Fruit fly (Drosophila melanogaster) whole organism, adult: ENCODE results near the gene Lcp65Ae.
"Not testable (repeated sequence)": the region's sequence is repeated elsewhere in the genome, so short reads cannot be mapped to it uniquely, and the experiment has no call there.

Experiments
- CG11617 ChIP-seq: fragments of 200-800 bp; sonication (Bioruptor generic); optimal IDR thresholded peaks from 2 replicates; lab custom pipeline; 2017; ENCODE audit warnings: mild to moderate bottlenecking, missing biosample characterization, missing genetic modification reagents, missing genetic modification characterization
- CG12768 ChIP-seq: fragments of 200-800 bp; sonication (Bioruptor generic); optimal IDR thresholded peaks from 2 replicates; lab custom pipeline; 2017; ENCODE audit warnings: missing biosample characterization, missing genetic modification characterization, mild to moderate bottlenecking, moderate library complexity, missing genetic modification reagents
- CG14711 ChIP-seq: fragments of 200-800 bp; sonication (Bioruptor generic); optimal IDR thresholded peaks from 2 replicates; lab custom pipeline; 2018; ENCODE audit warnings: missing biosample characterization, mild to moderate bottlenecking, missing genetic modification characterization, moderate library complexity
- CG1620 ChIP-seq: fragments of 200-800 bp; sonication (Bioruptor generic); optimal IDR thresholded peaks from 2 replicates; lab custom pipeline; 2016; ENCODE audit warnings: missing biosample characterization, missing genetic modification characterization
- CG33017 ChIP-seq: fragments of 200-800 bp; sonication (Bioruptor generic); optimal IDR thresholded peaks from 2 replicates; lab custom pipeline; 2018; ENCODE audit warnings: missing biosample characterization, mild to moderate bottlenecking, missing genetic modification characterization, moderate library complexity
- CG5204 ChIP-seq: fragments of 200-800 bp; sonication (Bioruptor generic); optimal IDR thresholded peaks from 2 replicates; lab custom pipeline; 2016; ENCODE audit warnings: missing biosample characterization, missing genetic modification characterization
- CG7045 ChIP-seq: fragments of 200-800 bp; sonication (Bioruptor generic); optimal IDR thresholded peaks from 2 replicates; lab custom pipeline; 2017; ENCODE audit warnings: missing biosample characterization, mild to moderate bottlenecking, missing genetic modification characterization
- CG7101 ChIP-seq: fragments of 200-800 bp; sonication (Bioruptor generic); optimal IDR thresholded peaks from 2 replicates; lab custom pipeline; 2018; ENCODE audit warnings: missing biosample characterization, mild to moderate bottlenecking, missing genetic modification characterization, moderate library complexity
- Clk ChIP-seq: fragments of 200-800 bp; sonication (Bioruptor generic); optimal IDR thresholded peaks from 2 replicates; lab custom pipeline; 2017; ENCODE audit warnings: missing biosample characterization, missing genetic modification characterization
- Crg-1 ChIP-seq: fragments of 200-800 bp; sonication (Bioruptor generic); optimal IDR thresholded peaks from 2 replicates; lab custom pipeline; 2016; ENCODE audit warnings: missing biosample characterization, missing genetic modification characterization
- Hr96 ChIP-seq: fragments of 200-800 bp; sonication (Bioruptor generic); optimal IDR thresholded peaks from 2 replicates; lab custom pipeline; 2016; ENCODE audit warnings: missing biosample characterization, missing genetic modification characterization
- Mnt ChIP-seq: fragments of 200-800 bp; sonication (Bioruptor generic); optimal IDR thresholded peaks from 2 replicates; lab custom pipeline; 2016; ENCODE audit warnings: missing biosample characterization, mild to moderate bottlenecking, missing genetic modification characterization
- bab1 ChIP-seq: fragments of 200-800 bp; sonication (Bioruptor generic); optimal IDR thresholded peaks from 3 replicates; lab custom pipeline; 2019; ENCODE audit warnings: missing biosample characterization, mild to moderate bottlenecking, missing genetic modification characterization, moderate library complexity
- cic ChIP-seq: fragments of 200-800 bp; sonication (Bioruptor generic); optimal IDR thresholded peaks from 2 replicates; lab custom pipeline; 2017; ENCODE audit warnings: missing biosample characterization, mild to moderate bottlenecking, missing genetic modification characterization, moderate library complexity
- cnc ChIP-seq, 2 experiments: fragments of >200 bp; optimal IDR thresholded peaks; 2 replicates each; lab custom pipeline; 2017
- kay ChIP-seq: fragments of 200-800 bp; sonication (Bioruptor generic); peaks from one replicate; lab custom pipeline; 2016; ENCODE audit warnings: missing biosample characterization, missing genetic modification characterization, borderline replicate concordance
- ovo ChIP-seq: fragments of 200-800 bp; sonication (Bioruptor generic); optimal IDR thresholded peaks from 2 replicates; lab custom pipeline; 2016; ENCODE audit warnings: missing biosample characterization, missing genetic modification characterization
- pad ChIP-seq: fragments of 200-800 bp; sonication (Bioruptor generic); optimal IDR thresholded peaks from 3 replicates; lab custom pipeline; 2017; ENCODE audit warnings: missing biosample characterization, missing genetic modification characterization, mild to moderate bottlenecking, moderate library complexity, missing genetic modification reagents
- tj ChIP-seq: fragments of 200-800 bp; sonication (Bioruptor generic); optimal IDR thresholded peaks from 3 replicates; lab custom pipeline; 2017; ENCODE audit warnings: missing biosample characterization, mild to moderate bottlenecking, missing genetic modification characterization, moderate library complexity
- toe ChIP-seq: fragments of 200-800 bp; sonication (Bioruptor generic); optimal IDR thresholded peaks from 2 replicates; lab custom pipeline; 2016; ENCODE audit warnings: missing biosample characterization, missing genetic modification characterization

The Lcp65Ae gene

dm6 chr3L:6150757-6151354, 12.9 kb upstream of the Lcp65Ae start, which contains the start of the genes Cpr65Ax2 and Lcp65Aa:
TSS of gene Cpr65Ax2 (minus strand) at chr3L:6150857.
TSS of gene Lcp65Aa (plus strand) at chr3L:6151304.
- not testable (repeated sequence) for TF ChIP-seq CG14711 (tag; lab: Kevin White, UChicago); CG1620 (GFP tag; lab: Kevin White, UChicago); kay (GFP tag; lab: Kevin White, UChicago)

dm6 chr3L:6149248-6149647, 11.3 kb upstream of the Lcp65Ae start, which contains the start of gene Lcp65Ab1:
TSS of gene Lcp65Ab1 (plus strand) at chr3L:6149548.
- TF ChIP-seq Mnt, Hr96, tj (GFP tag; lab: Kevin White, UChicago): not testable (repeated sequence)

- not testable (repeated sequence) for TF ChIP-seq CG7101 (tag; lab: Kevin White, UChicago); pad; Mnt (GFP tag; lab: Kevin White, UChicago)
Observed at dm6 chr3L:6147887-6148286, 10.0 kb upstream of the Lcp65Ae start, which contains the start of gene Cpr65Ax1. TSS of gene Cpr65Ax1 (minus strand) at chr3L:6147987.

dm6 chr3L:6146374-6146773, 8.5 kb upstream of the Lcp65Ae start, which contains the start of gene Lcp65Ab2:
TSS of gene Lcp65Ab2 (plus strand) at chr3L:6146674.
- TF ChIP-seq CG7101 (tag; lab: Kevin White, UChicago); CG11617; CG7045 (GFP tag; lab: Kevin White, UChicago): not testable (repeated sequence)

- TF ChIP-seq Hr96 (GFP tag; lab: Kevin White, UChicago) (no peak), kay (GFP tag; lab: Kevin White, UChicago) (no peak)
Observed at dm6 chr3L:6144769-6145220, 6.9 kb upstream of the Lcp65Ae start, which contains the start of gene Lcp65Ac. TSS of gene Lcp65Ac (plus strand) at chr3L:6144819.

dm6 chr3L:6143188-6143755, 5.4 kb upstream of the Lcp65Ae start, which contains the start of gene Lcp65Ad:
TSS of gene Lcp65Ad (plus strand) at chr3L:6143395.
- TF ChIP-seq Hr96 (GFP tag; lab: Kevin White, UChicago) (no peak), CG14711 (tag; lab: Kevin White, UChicago) (no peak), Clk (GFP tag; lab: Kevin White, UChicago) (no peak), CG7045 (GFP tag; lab: Kevin White, UChicago) (no peak), toe (GFP tag; lab: Kevin White, UChicago) (no peak), CG1620 (GFP tag; lab: Kevin White, UChicago) (no peak), Mnt (GFP tag; lab: Kevin White, UChicago) (no peak), CG12768 (GFP tag; lab: Kevin White, UChicago) (no peak)

dm6 chr3L:6142313-6142712, 4.4 kb upstream of the Lcp65Ae start, which contains the start of gene Cpr65Aw:
TSS of gene Cpr65Aw (minus strand) at chr3L:6142413.
- TF ChIP-seq ovo (GFP tag; lab: Kevin White, UChicago): no peak
- no peak for TF ChIP-seq bab1 (GFP tag; lab: Kevin White, UChicago)
- no peak for TF ChIP-seq CG12768 (GFP tag; lab: Kevin White, UChicago)
- TF ChIP-seq pad: no peak
- TF ChIP-seq Hr96 (GFP tag; lab: Kevin White, UChicago): no peak
- no peak for TF ChIP-seq Crg-1 (GFP tag; lab: Kevin White, UChicago)
- TF ChIP-seq CG11617: no peak
- TF ChIP-seq Clk (GFP tag; lab: Kevin White, UChicago): no peak
- TF ChIP-seq CG33017 (tag; lab: Kevin White, UChicago): no peak
- no peak for TF ChIP-seq CG7101 (tag; lab: Kevin White, UChicago)
- TF ChIP-seq CG5204 (GFP tag; lab: Kevin White, UChicago): no peak
- TF ChIP-seq toe (GFP tag; lab: Kevin White, UChicago): no peak
- TF ChIP-seq CG7045 (GFP tag; lab: Kevin White, UChicago): no peak
- no peak for TF ChIP-seq cic
- TF ChIP-seq Mnt (GFP tag; lab: Kevin White, UChicago): no peak

dm6 chr3L:6141538-6141937, 3.6 kb upstream of the Lcp65Ae start:
- TF ChIP-seq Crg-1 (GFP tag; lab: Kevin White, UChicago): no peak
- TF ChIP-seq CG33017 (tag; lab: Kevin White, UChicago): no peak
- no peak for TF ChIP-seq CG7045 (GFP tag; lab: Kevin White, UChicago)
- no peak for TF ChIP-seq cnc (optimal IDR thresholded peaks at IDR 0.05; lab: Kevin White, UChicago)
- TF ChIP-seq pad: no peak
- no peak for TF ChIP-seq CG5204 (GFP tag; lab: Kevin White, UChicago)
- no peak for TF ChIP-seq Hr96 (GFP tag; lab: Kevin White, UChicago)
- no peak for TF ChIP-seq CG12768 (GFP tag; lab: Kevin White, UChicago)
- TF ChIP-seq CG7101 (tag; lab: Kevin White, UChicago): no peak
- no peak for TF ChIP-seq cic
- TF ChIP-seq Mnt (GFP tag; lab: Kevin White, UChicago): no peak
